Fruit fly (Drosophila melanogaster) whole organism, embryonic: Measurements from ENCODE around the gene CG32847.

ENCODE experiments used
- Abd-B ChIP-seq: fragments of 200-800 bp; sonication (Bioruptor generic); optimal IDR thresholded peaks from 2 replicates; lab custom pipeline; 2018; ENCODE audit warnings: missing biosample characterization, mild to moderate bottlenecking, missing genetic modification characterization, moderate library complexity
- Awh ChIP-seq: fragments of 200-800 bp; sonication (Bioruptor generic); IDR thresholded peaks from 2 replicates; pipeline ENCODE4, ENCODE4 v1.3.6; 2022; ENCODE audit warnings: missing biosample characterization, missing genetic modification characterization
- B-H2 ChIP-seq: fragments of 200-800 bp; sonication (Bioruptor generic); optimal IDR thresholded peaks from 2 replicates; lab custom pipeline; 2018; ENCODE audit warnings: missing biosample characterization, mild to moderate bottlenecking, missing genetic modification characterization
- Bdp1 ChIP-seq: fragments of 200-800 bp; sonication (Bioruptor generic); optimal IDR thresholded peaks from 3 replicates; lab custom pipeline; 2016; ENCODE audit warnings: missing biosample characterization, missing genetic modification characterization
- CG10431 ChIP-seq: fragments of 200-800 bp; sonication (Bioruptor generic); optimal IDR thresholded peaks from 3 replicates; lab custom pipeline; 2018; ENCODE audit warnings: missing biosample characterization, mild to moderate bottlenecking, missing genetic modification characterization
- CG11247 ChIP-seq: fragments of 200-800 bp; sonication (Bioruptor generic); IDR thresholded peaks from 2 replicates; pipeline ENCODE4 v1.3.6; 2022; ENCODE audit warnings: missing biosample characterization, missing genetic modification characterization
- CG11456 ChIP-seq: fragments of 200-800 bp; sonication (Bioruptor generic); IDR thresholded peaks from 3 replicates; pipeline ENCODE4 v1.3.6; 2022; ENCODE audit warnings: missing biosample characterization, missing genetic modification characterization
- CG12104 ChIP-seq: fragments of 200-800 bp; sonication (Bioruptor generic); optimal IDR thresholded peaks from 3 replicates; lab custom pipeline; 2016; ENCODE audit warnings: missing biosample characterization, missing genetic modification characterization
- CG12299 ChIP-seq: fragments of 200-800 bp; sonication (Bioruptor generic); optimal IDR thresholded peaks from 2 replicates; lab custom pipeline; 2018; ENCODE audit warnings: missing biosample characterization, mild to moderate bottlenecking, missing genetic modification characterization
- CG14667 ChIP-seq: fragments of 200-800 bp; sonication (Bioruptor generic); IDR thresholded peaks from 2 replicates; pipeline ENCODE4 v1.3.6; 2022; ENCODE audit warnings: missing biosample characterization, missing genetic modification characterization
- CG16863 ChIP-seq: fragments of 200-800 bp; sonication (Bioruptor generic); optimal IDR thresholded peaks from 3 replicates; lab custom pipeline; 2016; ENCODE audit warnings: missing biosample characterization, missing genetic modification characterization
- CG18262 ChIP-seq: fragments of 200-800 bp; optimal IDR thresholded peaks from 3 replicates; lab custom pipeline; 2019; ENCODE audit warnings: missing biosample characterization, mild to moderate bottlenecking, missing genetic modification characterization, moderate library complexity
- CG2116 ChIP-seq: fragments of 200-800 bp; sonication (Bioruptor generic); optimal IDR thresholded peaks from 3 replicates; lab custom pipeline; 2018; ENCODE audit warnings: missing biosample characterization, mild to moderate bottlenecking, missing genetic modification characterization
- CG33213 ChIP-seq: fragments of 200-800 bp; sonication (Bioruptor generic); optimal IDR thresholded peaks from 3 replicates; lab custom pipeline; 2016; ENCODE audit warnings: missing biosample characterization, missing genetic modification characterization
- CG3407 ChIP-seq: fragments of 200-800 bp; sonication (Bioruptor generic); optimal IDR thresholded peaks from 2 replicates; lab custom pipeline; 2018; ENCODE audit warnings: missing biosample characterization, mild to moderate bottlenecking, missing genetic modification characterization
- CG4707 ChIP-seq: fragments of 200-800 bp; sonication (Bioruptor generic); optimal IDR thresholded peaks from 2 replicates; lab custom pipeline; 2018; ENCODE audit warnings: missing biosample characterization, mild to moderate bottlenecking, missing genetic modification characterization, moderate library complexity
- CG4730 ChIP-seq: fragments of 200-800 bp; sonication (Bioruptor generic); IDR thresholded peaks from 2 replicates; pipeline ENCODE4 v1.3.6; 2022; ENCODE audit warnings: missing biosample characterization, missing genetic modification characterization
- CG6254 ChIP-seq: fragments of 200-800 bp; sonication (Bioruptor generic); optimal IDR thresholded peaks from 3 replicates; lab custom pipeline; 2017; ENCODE audit warnings: mild to moderate bottlenecking, missing biosample characterization, missing genetic modification reagents, missing genetic modification characterization
- CG6689 ChIP-seq: fragments of 200-800 bp; sonication (Bioruptor generic); IDR thresholded peaks from 2 replicates; pipeline ENCODE4 v1.3.6; 2022; ENCODE audit warnings: missing biosample characterization, missing genetic modification characterization
- CG7786 ChIP-seq: fragments of 200-800 bp; sonication (Bioruptor generic); optimal IDR thresholded peaks from 2 replicates; lab custom pipeline; 2016; ENCODE audit warnings: missing biosample characterization, missing genetic modification characterization
- CG9932 ChIP-seq: fragments of 200-800 bp; sonication (Bioruptor generic); IDR thresholded peaks from 2 replicates; pipeline ENCODE4 v1.3.6; 2022; ENCODE audit warnings: missing biosample characterization, missing genetic modification characterization
- CoRest ChIP-seq: fragments of 200-800 bp; sonication (Bioruptor generic); optimal IDR thresholded peaks from 3 replicates; lab custom pipeline; 2018; ENCODE audit warnings: missing biosample characterization, mild to moderate bottlenecking, missing genetic modification characterization, moderate library complexity
- Dbx ChIP-seq: fragments of 200-800 bp; sonication (Bioruptor generic); IDR thresholded peaks from 3 replicates; pipeline ENCODE4 v1.3.6; 2022; ENCODE audit warnings: missing biosample characterization, missing genetic modification characterization
- Dfd ChIP-seq, 2 experiments: fragments of >200 bp; optimal IDR thresholded peaks; 2 replicates each; lab custom pipeline; 2017; ENCODE audit warnings: missing biosample characterization in 2 of 2, missing genetic modification characterization in 2 of 2
- Dll ChIP-seq: fragments of 200-800 bp; sonication (Bioruptor generic); IDR thresholded peaks from 4 replicates; pipeline ENCODE4 v1.3.6; 2022; ENCODE audit warnings: missing biosample characterization, missing genetic modification characterization; ENCODE audit not compliant: partially characterized antibody
- E2f1 ChIP-seq: fragments of 200-800 bp; sonication (Bioruptor generic); IDR thresholded peaks from 2 replicates; pipeline ENCODE4 v1.3.6; 2022; ENCODE audit warnings: missing biosample characterization, missing genetic modification characterization
- H15 ChIP-seq: fragments of 200-800 bp; sonication (Bioruptor generic); IDR thresholded peaks from 3 replicates; pipeline ENCODE4 v1.3.6; 2022; ENCODE audit warnings: missing biosample characterization, missing genetic modification characterization
- Hand ChIP-seq: fragments of 200-800 bp; sonication (Bioruptor generic); optimal IDR thresholded peaks from 2 replicates; lab custom pipeline; 2017; ENCODE audit warnings: mild to moderate bottlenecking, missing biosample characterization, missing genetic modification reagents, missing genetic modification characterization
- Jarid2 ChIP-seq: fragments of 200-800 bp; sonication (Bioruptor generic); optimal IDR thresholded peaks from 3 replicates; lab custom pipeline; 2017; ENCODE audit warnings: mild to moderate bottlenecking, missing biosample characterization, missing genetic modification reagents, missing genetic modification characterization
- Kr ChIP-seq: fragments of 200-800 bp; sonication (Bioruptor generic); optimal IDR thresholded peaks from 2 replicates; lab custom pipeline; 2017; ENCODE audit warnings: missing biosample characterization, mild to moderate bottlenecking, missing genetic modification characterization
- Lim3 ChIP-seq: fragments of 200-800 bp; sonication (Bioruptor generic); IDR thresholded peaks from 2 replicates; pipeline ENCODE4 v1.3.6; 2022; ENCODE audit warnings: missing biosample characterization, missing genetic modification characterization
- Med ChIP-seq: fragments of 200-800 bp; sonication (Bioruptor generic); peaks from one replicate; lab custom pipeline; 2016; ENCODE audit warnings: missing biosample characterization, missing genetic modification characterization, mild to moderate bottlenecking, inconsistent platforms, moderate library complexity
- Mes4 ChIP-seq: fragments of 200-800 bp; sonication (Bioruptor generic); optimal IDR thresholded peaks from 2 replicates; lab custom pipeline; 2016; ENCODE audit warnings: missing biosample characterization, missing genetic modification characterization
- Nf-YA ChIP-seq: fragments of 200-800 bp; sonication (Bioruptor generic); IDR thresholded peaks from 2 replicates; pipeline ENCODE4 v1.3.6; 2022; ENCODE audit warnings: missing biosample characterization, missing genetic modification characterization
- Optix ChIP-seq: fragments of 200-800 bp; sonication (Bioruptor generic); IDR thresholded peaks from 3 replicates; pipeline ENCODE4 v1.3.6; 2022; ENCODE audit warnings: missing biosample characterization, missing genetic modification characterization
- Sox102F ChIP-seq: fragments of 200-800 bp; sonication (Bioruptor generic); optimal IDR thresholded peaks from 2 replicates; lab custom pipeline; 2018; ENCODE audit warnings: missing biosample characterization, mild to moderate bottlenecking, missing genetic modification characterization, moderate library complexity
- ab ChIP-seq: fragments of 200-800 bp; sonication (Bioruptor generic); optimal IDR thresholded peaks from 2 replicates; lab custom pipeline; 2016; ENCODE audit warnings: missing biosample characterization, missing genetic modification characterization
- dm ChIP-seq: fragments of 200-800 bp; sonication (Bioruptor generic); optimal IDR thresholded peaks from 3 replicates; lab custom pipeline; 2016; ENCODE audit warnings: missing biosample characterization, missing genetic modification characterization
- dmrt99B ChIP-seq: fragments of 200-800 bp; sonication (Bioruptor generic); optimal IDR thresholded peaks from 2 replicates; lab custom pipeline; 2018; ENCODE audit warnings: missing biosample characterization, mild to moderate bottlenecking, missing genetic modification characterization, moderate library complexity
- dysf ChIP-seq: fragments of 200-800 bp; sonication (Bioruptor generic); IDR thresholded peaks from 3 replicates; pipeline ENCODE4 v1.3.6; 2022; ENCODE audit warnings: missing biosample characterization, missing genetic modification characterization
- ewg ChIP-seq: fragments of 200-800 bp; sonication (Bioruptor generic); optimal IDR thresholded peaks from 3 replicates; lab custom pipeline; 2017; ENCODE audit warnings: mild to moderate bottlenecking, missing biosample characterization, missing genetic modification reagents, missing genetic modification characterization
- gro ChIP-seq: fragments of 200-800 bp; sonication (Bioruptor generic); optimal IDR thresholded peaks from 2 replicates; lab custom pipeline; 2016; ENCODE audit warnings: missing biosample characterization, missing genetic modification characterization
- kah ChIP-seq: fragments of 200-800 bp; sonication (Bioruptor generic); optimal IDR thresholded peaks from 2 replicates; lab custom pipeline; 2018; ENCODE audit warnings: missing biosample characterization, mild to moderate bottlenecking, missing genetic modification characterization
- knrl ChIP-seq: fragments of 200-800 bp; sonication (Bioruptor generic); IDR thresholded peaks from 3 replicates; pipeline ENCODE4 v1.3.6; 2022; ENCODE audit warnings: missing biosample characterization, missing genetic modification characterization; ENCODE audit not compliant: partially characterized antibody
- luna ChIP-seq: fragments of 200-800 bp; sonication (Bioruptor generic); optimal IDR thresholded peaks from 2 replicates; lab custom pipeline; 2016; ENCODE audit warnings: missing biosample characterization, missing genetic modification characterization
- otp ChIP-seq: fragments of 200-800 bp; sonication (Bioruptor generic); IDR thresholded peaks from 3 replicates; pipeline ENCODE4, ENCODE4 v1.3.6; 2022; ENCODE audit warnings: missing biosample characterization, missing genetic modification characterization
- repo ChIP-seq: fragments of 200-800 bp; sonication (Bioruptor generic); optimal IDR thresholded peaks from 2 replicates; lab custom pipeline; 2016; ENCODE audit warnings: missing biosample characterization, missing genetic modification characterization
- scrt ChIP-seq: fragments of 200-800 bp; sonication (Bioruptor generic); optimal IDR thresholded peaks from 2 replicates; lab custom pipeline; 2018; ENCODE audit warnings: missing biosample characterization, mild to moderate bottlenecking, missing genetic modification characterization, moderate library complexity
- slou ChIP-seq: fragments of 200-800 bp; sonication (Bioruptor generic); optimal IDR thresholded peaks from 3 replicates; lab custom pipeline; 2016; ENCODE audit warnings: missing biosample characterization, missing genetic modification characterization
- toy ChIP-seq: fragments of 200-800 bp; sonication (Bioruptor generic); IDR thresholded peaks from 2 replicates; pipeline ENCODE4 v1.3.6; 2022; ENCODE audit warnings: missing biosample characterization, missing genetic modification characterization
- vvl ChIP-seq: fragments of 200-800 bp; sonication (Bioruptor generic); IDR thresholded peaks from 2 replicates; pipeline ENCODE4 v1.3.6; 2022; ENCODE audit warnings: missing biosample characterization, missing genetic modification characterization
- zf30C ChIP-seq: fragments of 200-800 bp; sonication (Bioruptor generic); optimal IDR thresholded peaks from 3 replicates; lab custom pipeline; 2018; ENCODE audit warnings: missing biosample characterization, mild to moderate bottlenecking, missing genetic modification characterization
- zfh2 ChIP-seq: fragments of 200-800 bp; sonication (Bioruptor generic); optimal IDR thresholded peaks from 2 replicates; lab custom pipeline; 2016; ENCODE audit warnings: missing biosample characterization, missing genetic modification characterization

Gene CG32847

DNA sequence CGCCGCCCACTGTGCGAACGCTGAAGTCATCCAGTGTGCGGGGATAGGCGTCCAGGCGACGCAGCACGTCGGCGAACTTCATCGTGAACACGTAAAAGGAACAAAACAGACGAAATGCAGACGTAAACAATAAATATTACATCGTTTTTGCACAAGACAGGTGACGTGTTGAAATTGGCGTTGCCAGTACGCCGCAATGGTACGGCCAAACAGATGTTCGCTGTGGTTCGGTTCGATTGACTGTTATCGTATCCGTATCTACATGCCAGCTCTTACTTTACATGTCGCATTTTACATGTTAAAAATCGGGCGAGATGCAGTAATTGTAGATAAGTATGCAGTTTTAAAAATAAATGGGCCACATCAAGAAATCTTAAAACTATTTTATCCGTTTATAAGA, 42.0 kb downstream of the CG32847 start, which contains the start of gene CG7011 (continued):
- TF ChIP-seq CG12299 (tag; lab: Kevin White, UChicago) (no peak), CG4707 (GFP tag; lab: Kevin White, UChicago) (no peak), CG2116 (GFP tag; lab: Kevin White, UChicago) (peak; percentile 16), E2f1 (no peak), dmrt99B (tag; lab: Kevin White, UChicago) (no peak), Bdp1 (GFP tag; lab: Kevin White, UChicago) (no peak), ab (GFP tag; lab: Kevin White, UChicago) (no peak), gro (GFP tag; lab: Kevin White, UChicago) (peak; percentile 2), CG11247 (GFP tag; lab: Robert Waterston, UW) (no peak), scrt (GFP tag; lab: Kevin White, UChicago) (no peak), ewg (GFP tag; lab: Kevin White, UChicago) (no peak), Abd-B (GFP tag; lab: Kevin White, UChicago) (no peak), Jarid2 (GFP tag; lab: Kevin White, UChicago) (no peak), CG4730 (GFP tag; lab: Robert Waterston, UW) (no peak), zfh2 (no peak), Dll (GFP tag; lab: Robert Waterston, UW) (peak; percentile 62; the same call in 3 of the 4 replicates), CG9932 (GFP tag; lab: Robert Waterston, UW) (no peak), Dfd (GFP tag; optimal IDR thresholded peaks at IDR 0.05; lab: Kevin White, UChicago) (no peak), kah (GFP tag; lab: Kevin White, UChicago) (peak; percentile 32), CG12104 (GFP tag; lab: Kevin White, UChicago) (no peak), CG6254 (GFP tag; lab: Kevin White, UChicago) (no peak), dysf (GFP tag; lab: Robert Waterston, UW) (no peak), vvl (GFP tag; lab: Robert Waterston, UW) (no peak), repo (GFP tag; lab: Kevin White, UChicago) (no peak), CG11456 (GFP tag; lab: Robert Waterston, UW) (no peak), CG18262 (tag; lab: Kevin White, UChicago) (no peak), Med (peak; percentile 86), Mes4 (GFP tag; lab: Kevin White, UChicago) (no peak), Awh (no peak), Optix (GFP tag; lab: Robert Waterston, UW) (no peak), CG14667 (no peak), Sox102F (GFP tag; lab: Kevin White, UChicago) (no peak), CG3407 (GFP tag; lab: Kevin White, UChicago) (no peak), Hand (GFP tag; lab: Kevin White, UChicago) (no peak), Nf-YA (GFP tag; lab: Robert Waterston, UW) (no peak), CG7786 (GFP tag; lab: Kevin White, UChicago) (no peak), Dbx (GFP tag; lab: Robert Waterston, UW) (no peak), otp (GFP tag; lab: Robert Waterston, UW) (no peak), B-H2 (GFP tag; lab: Kevin White, UChicago) (no peak), CG16863 (GFP tag; lab: Kevin White, UChicago) (no peak), CG10431 (GFP tag; lab: Kevin White, UChicago) (peak; percentile 45), toy (no peak), slou (GFP tag; lab: Kevin White, UChicago) (no peak), luna (GFP tag; lab: Kevin White, UChicago) (no peak), H15 (GFP tag; lab: Robert Waterston, UW) (no peak), knrl (GFP tag; lab: Robert Waterston, UW) (peak; percentile 48), CoRest (tag; lab: Kevin White, UChicago) (no peak), CG6689 (GFP tag; lab: Robert Waterston, UW) (no peak), Lim3 (GFP tag; lab: Robert Waterston, UW) (no peak), dm (GFP tag; lab: Kevin White, UChicago) (no peak), CG33213 (GFP tag; lab: Kevin White, UChicago) (no peak), zf30C (no peak), Kr (no peak)
